Fruit fly (Drosophila melanogaster) whole organism, embryonic: ENCODE measurements around the gene Cpsf100.

ENCODE experiments used
- ATbp ChIP-seq: fragments of 200-800 bp; sonication (Bioruptor generic); optimal IDR thresholded peaks from 2 replicates; lab custom pipeline; 2017; ENCODE audit warnings: missing biosample characterization, mild to moderate bottlenecking, missing genetic modification characterization, missing genetic modification reagents
- Adf1 ChIP-seq: fragments of 200-800 bp; sonication (Bioruptor generic); IDR thresholded peaks from 2 replicates; pipeline ENCODE4 v1.3.6; 2022; ENCODE audit warnings: missing biosample characterization, missing genetic modification characterization
- Atf-2 ChIP-seq: fragments of 200-800 bp; sonication (Bioruptor generic); optimal IDR thresholded peaks from 2 replicates; lab custom pipeline; 2016; ENCODE audit warnings: missing biosample characterization, missing genetic modification characterization
- CG10321 ChIP-seq: fragments of 200-800 bp; sonication (Bioruptor generic); IDR thresholded peaks from 2 replicates; pipeline ENCODE4 v1.3.6; 2022; ENCODE audit warnings: missing biosample characterization, missing genetic modification characterization
- CG10462 ChIP-seq: fragments of 200-800 bp; sonication (Bioruptor generic); optimal IDR thresholded peaks from 2 replicates; lab custom pipeline; 2016; ENCODE audit warnings: missing biosample characterization, missing genetic modification characterization
- CG11504 ChIP-seq: fragments of 200-800 bp; sonication (Bioruptor generic); optimal IDR thresholded peaks from 3 replicates; lab custom pipeline; 2019; ENCODE audit warnings: missing biosample characterization, mild to moderate bottlenecking, missing genetic modification characterization, moderate library complexity
- CG12769 ChIP-seq: fragments of 200-800 bp; sonication (Bioruptor generic); optimal IDR thresholded peaks from 2 replicates; lab custom pipeline; 2019; ENCODE audit warnings: missing biosample characterization, mild to moderate bottlenecking, missing genetic modification characterization, moderate library complexity
- CG12942 ChIP-seq: fragments of 200-800 bp; sonication (Bioruptor generic); optimal IDR thresholded peaks from 3 replicates; lab custom pipeline; 2016; ENCODE audit warnings: missing biosample characterization, missing genetic modification characterization
- CG13894 ChIP-seq: fragments of 200-800 bp; sonication (Bioruptor generic); optimal IDR thresholded peaks from 3 replicates; lab custom pipeline; 2018; ENCODE audit warnings: missing biosample characterization, mild to moderate bottlenecking, missing genetic modification characterization, moderate library complexity
- CG1603 ChIP-seq: fragments of 200-800 bp; sonication (Bioruptor generic); optimal IDR thresholded peaks from 2 replicates; lab custom pipeline; 2019; ENCODE audit warnings: missing biosample characterization, mild to moderate bottlenecking, missing genetic modification characterization, moderate library complexity
- CG1647 ChIP-seq: fragments of 200-800 bp; sonication (Bioruptor generic); optimal IDR thresholded peaks from 3 replicates; lab custom pipeline; 2016; ENCODE audit warnings: missing biosample characterization, missing genetic modification characterization
- CG16779 ChIP-seq: fragments of 200-800 bp; sonication (Bioruptor generic); IDR thresholded peaks from 2 replicates; pipeline ENCODE4 v1.3.6; 2022; ENCODE audit warnings: missing biosample characterization, missing genetic modification characterization
- CG17328 ChIP-seq: fragments of 200-800 bp; sonication (Bioruptor generic); IDR thresholded peaks from 2 replicates; pipeline ENCODE4 v1.3.6; 2022; ENCODE audit warnings: missing biosample characterization, missing genetic modification characterization
- CG18599 ChIP-seq: fragments of 200-800 bp; sonication (Bioruptor generic); optimal IDR thresholded peaks from 3 replicates; lab custom pipeline; 2017; ENCODE audit warnings: missing biosample characterization, missing genetic modification characterization, mild to moderate bottlenecking, moderate library complexity, missing genetic modification reagents
- CG2712 ChIP-seq: fragments of 200-800 bp; optimal IDR thresholded peaks from 3 replicates; lab custom pipeline; 2019; ENCODE audit warnings: missing biosample characterization, mild to moderate bottlenecking, missing genetic modification characterization, moderate library complexity
- CG30020 ChIP-seq: fragments of 200-800 bp; optimal IDR thresholded peaks from 2 replicates; lab custom pipeline; 2019; ENCODE audit warnings: missing biosample characterization, mild to moderate bottlenecking, missing genetic modification characterization, moderate library complexity
- CG31441 ChIP-seq: fragments of 200-800 bp; sonication (Bioruptor generic); IDR thresholded peaks from 2 replicates; pipeline ENCODE4 v1.3.6; 2022; ENCODE audit warnings: missing biosample characterization, missing genetic modification characterization
- CG43689 ChIP-seq: fragments of 200-800 bp; sonication (Bioruptor generic); IDR thresholded peaks from 2 replicates; pipeline ENCODE4 v1.3.6; 2022; ENCODE audit warnings: missing biosample characterization, missing genetic modification characterization
- CG6854 ChIP-seq: fragments of 200-800 bp; sonication (Bioruptor generic); optimal IDR thresholded peaks from 3 replicates; lab custom pipeline; 2017; ENCODE audit warnings: missing biosample characterization, mild to moderate bottlenecking, missing genetic modification characterization
- CG7556 ChIP-seq: fragments of 200-800 bp; sonication (Bioruptor generic); optimal IDR thresholded peaks from 2 replicates; lab custom pipeline; 2017; ENCODE audit warnings: missing biosample characterization, mild to moderate bottlenecking, missing genetic modification characterization
- CG7839 ChIP-seq: fragments of 200-800 bp; sonication (Bioruptor generic); optimal IDR thresholded peaks from 3 replicates; lab custom pipeline; 2018; ENCODE audit warnings: missing biosample characterization, mild to moderate bottlenecking, missing genetic modification characterization, moderate library complexity
- CG9727 ChIP-seq: fragments of 200-800 bp; sonication (Bioruptor generic); optimal IDR thresholded peaks from 3 replicates; lab custom pipeline; 2017; ENCODE audit warnings: missing biosample characterization, mild to moderate bottlenecking, missing genetic modification characterization
- CrebB ChIP-seq: fragments of 200-800 bp; sonication (Bioruptor generic); optimal IDR thresholded peaks from 3 replicates; lab custom pipeline; 2018; ENCODE audit warnings: missing biosample characterization, mild to moderate bottlenecking, missing genetic modification characterization
- Dip3 ChIP-seq: fragments of 200-800 bp; sonication (Bioruptor generic); optimal IDR thresholded peaks from 3 replicates; lab custom pipeline; 2016; ENCODE audit warnings: missing biosample characterization, missing genetic modification characterization
- Dp ChIP-seq: fragments of 200-800 bp; sonication (Bioruptor generic); optimal IDR thresholded peaks from 2 replicates; lab custom pipeline; 2018; ENCODE audit warnings: missing biosample characterization, mild to moderate bottlenecking, missing genetic modification characterization, moderate library complexity
- Gug ChIP-seq: fragments of 200-800 bp; sonication (Bioruptor generic); IDR thresholded peaks from 4 replicates; pipeline ENCODE4 v1.3.6; 2022; ENCODE audit warnings: missing biosample characterization, missing genetic modification characterization
- HHEX ChIP-seq: fragments of 200-800 bp; sonication (Bioruptor generic); optimal IDR thresholded peaks from 3 replicates; lab custom pipeline; 2017; ENCODE audit warnings: missing biosample characterization, mild to moderate bottlenecking, missing genetic modification characterization, missing genetic modification reagents
- Hmr ChIP-seq: fragments of 200-800 bp; sonication (Bioruptor generic); optimal IDR thresholded peaks from 3 replicates; lab custom pipeline; 2017; ENCODE audit warnings: mild to moderate bottlenecking, missing biosample characterization, missing genetic modification reagents, missing genetic modification characterization
- Hr51 ChIP-seq, 2 experiments: fragments of 200-800 bp; sonication (Bioruptor generic); optimal IDR thresholded peaks; 2 replicates in 1 of 2; 3 replicates in 1 of 2; lab custom pipeline; 2016 to 2018; ENCODE audit warnings: missing biosample characterization in 2 of 2, missing genetic modification characterization in 2 of 2, mild to moderate bottlenecking in 1 of 2, moderate library complexity in 1 of 2
- Hsf ChIP-seq: fragments of 200-800 bp; sonication (Bioruptor generic); optimal IDR thresholded peaks from 3 replicates; lab custom pipeline; 2016; ENCODE audit warnings: missing biosample characterization, missing genetic modification characterization
- Kr ChIP-seq: fragments of 200-800 bp; sonication (Bioruptor generic); optimal IDR thresholded peaks from 2 replicates; lab custom pipeline; 2017; ENCODE audit warnings: missing biosample characterization, mild to moderate bottlenecking, missing genetic modification characterization
- Meics ChIP-seq: fragments of 200-800 bp; sonication (Bioruptor generic); optimal IDR thresholded peaks from 2 replicates; lab custom pipeline; 2017; ENCODE audit warnings: missing biosample characterization, mild to moderate bottlenecking, missing genetic modification characterization
- NC2α ChIP-seq: fragments of 200-800 bp; sonication (Bioruptor generic); optimal IDR thresholded peaks from 2 replicates; lab custom pipeline; 2016; ENCODE audit warnings: missing biosample characterization, missing genetic modification characterization
- Ptx1 ChIP-seq: fragments of 200-800 bp; sonication (Bioruptor generic); IDR thresholded peaks from 2 replicates; pipeline ENCODE4 v1.3.6; 2022; ENCODE audit warnings: missing biosample characterization, missing genetic modification characterization
- Scr ChIP-seq: fragments of 200-800 bp; sonication (Bioruptor generic); IDR thresholded peaks from 2 replicates; pipeline ENCODE4 v1.3.6; 2022; ENCODE audit warnings: missing biosample characterization, missing genetic modification characterization; ENCODE audit not compliant: partially characterized antibody
- Six4 ChIP-seq: fragments of 200-800 bp; sonication (Bioruptor generic); optimal IDR thresholded peaks from 2 replicates; lab custom pipeline; 2016; ENCODE audit warnings: missing biosample characterization, missing genetic modification characterization
- Spps ChIP-seq: fragments of 200-800 bp; sonication (Bioruptor generic); optimal IDR thresholded peaks from 2 replicates; lab custom pipeline; 2018; ENCODE audit warnings: missing biosample characterization, mild to moderate bottlenecking, missing genetic modification characterization
- Sry-β ChIP-seq: fragments of 200-800 bp; sonication (Bioruptor generic); optimal IDR thresholded peaks from 2 replicates; lab custom pipeline; 2018; ENCODE audit warnings: missing biosample characterization, mild to moderate bottlenecking, missing genetic modification characterization, moderate library complexity
- Taf1 ChIP-seq: fragments of 200-800 bp; sonication (Bioruptor generic); IDR thresholded peaks from 2 replicates; pipeline ENCODE4 v1.3.6; 2022; ENCODE audit warnings: missing biosample characterization, missing genetic modification characterization
- btn ChIP-seq: fragments of 200-800 bp; sonication (Bioruptor generic); optimal IDR thresholded peaks from 2 replicates; lab custom pipeline; 2016; ENCODE audit warnings: missing biosample characterization, missing genetic modification characterization
- cwo ChIP-seq: fragments of 200-800 bp; sonication (Bioruptor generic); optimal IDR thresholded peaks from 3 replicates; lab custom pipeline; 2017; ENCODE audit warnings: missing biosample characterization, missing genetic modification characterization, mild to moderate bottlenecking, moderate library complexity, missing genetic modification reagents
- dmrt99B ChIP-seq: fragments of 200-800 bp; sonication (Bioruptor generic); optimal IDR thresholded peaks from 2 replicates; lab custom pipeline; 2018; ENCODE audit warnings: missing biosample characterization, mild to moderate bottlenecking, missing genetic modification characterization, moderate library complexity
- grau ChIP-seq: fragments of 200-800 bp; optimal IDR thresholded peaks from 3 replicates; lab custom pipeline; 2019; ENCODE audit warnings: missing biosample characterization, mild to moderate bottlenecking, missing genetic modification characterization, moderate library complexity
- hb ChIP-seq: fragments of 200-800 bp; sonication (Bioruptor generic); IDR thresholded peaks from 3 replicates; pipeline ENCODE4 v1.3.6; 2022; ENCODE audit warnings: missing biosample characterization, missing genetic modification characterization; ENCODE audit not compliant: partially characterized antibody
- nau ChIP-seq: fragments of 200-800 bp; sonication (Bioruptor generic); optimal IDR thresholded peaks from 3 replicates; lab custom pipeline; 2017; ENCODE audit warnings: missing biosample characterization, mild to moderate bottlenecking, missing genetic modification characterization, missing genetic modification reagents
- odd ChIP-seq: fragments of 200-800 bp; sonication (Bioruptor generic); optimal IDR thresholded peaks from 2 replicates; lab custom pipeline; 2017; ENCODE audit warnings: missing biosample characterization, mild to moderate bottlenecking, missing genetic modification characterization
- pb ChIP-seq: fragments of 200-800 bp; sonication (Bioruptor generic); optimal IDR thresholded peaks from 3 replicates; lab custom pipeline; 2016; ENCODE audit warnings: missing biosample characterization, missing genetic modification characterization
- sens ChIP-seq: fragments of 200-800 bp; sonication (Bioruptor generic); peaks from one replicate; lab custom pipeline; 2016; ENCODE audit warnings: missing biosample characterization, missing genetic modification characterization
- ttk ChIP-seq: fragments of 200-800 bp; sonication (Bioruptor generic); IDR thresholded peaks from 2 replicates; pipeline ENCODE4 v2.1.2; 2022; ENCODE audit warnings: missing biosample characterization, missing genetic modification characterization

Gene Cpsf100

dm6 chr3R:29075631-29076398 lies 41.4 kb downstream of the Cpsf100 start (continued):
- TF ChIP-seq NC2α: no peak
- TF ChIP-seq CG6854 (GFP tag; lab: Kevin White, UChicago): no peak
- TF ChIP-seq CG7556 (GFP tag; lab: Kevin White, UChicago): peak; percentile 45
- TF ChIP-seq CG1647: no peak
- TF ChIP-seq odd (GFP tag; lab: Kevin White, UChicago): no peak
- 0 out of 4 replicates have a peak, but pooled peaks have one; percentile 10 for TF ChIP-seq Gug (GFP tag; lab: Robert Waterston, UW)
- TF ChIP-seq ATbp (GFP tag; lab: Kevin White, UChicago): no peak
- no peak for TF ChIP-seq CrebB (tag; lab: Kevin White, UChicago)
- TF ChIP-seq hb: no peak
- TF ChIP-seq Hr51 (GFP tag; optimal IDR thresholded peaks at IDR 0.05; lab: Kevin White, UChicago): peak in 1 of 2 experiments; percentile 3
- TF ChIP-seq Hmr (GFP tag; lab: Kevin White, UChicago): peak; percentile 25
- no peak for TF ChIP-seq CG16779
- 0 out of 2 replicates have a peak, but pooled peaks have one; percentile 9 for TF ChIP-seq Ptx1 (GFP tag; lab: Robert Waterston, UW)
- peak; percentile 77 for TF ChIP-seq sens (GFP tag; lab: Kevin White, UChicago)
- TF ChIP-seq nau: no peak
- TF ChIP-seq ttk (GFP tag; lab: Robert Waterston, UW): 0 out of 2 replicates have a peak, but pooled peaks have one; percentile 25
- peak; percentile 38 for TF ChIP-seq CG13894 (tag; lab: Kevin White, UChicago)
- peak; percentile 24 for TF ChIP-seq cwo (GFP tag; lab: Kevin White, UChicago)
- TF ChIP-seq CG30020 (tag; lab: Kevin White, UChicago): no peak
- no peak for TF ChIP-seq HHEX
- TF ChIP-seq Spps (tag; lab: Kevin White, UChicago): no peak
- TF ChIP-seq Sry-β (GFP tag; lab: Kevin White, UChicago): no peak
- TF ChIP-seq CG7839 (tag; lab: Kevin White, UChicago): peak; percentile 9
- peak; percentile 26; the same call in 1 of the 2 replicates for TF ChIP-seq CG17328 (GFP tag; lab: Robert Waterston, UW)
- no peak for TF ChIP-seq btn (GFP tag; lab: Kevin White, UChicago)
- TF ChIP-seq Atf-2 (GFP tag; lab: Kevin White, UChicago): no peak
- TF ChIP-seq Scr (GFP tag; lab: Robert Waterston, UW): no peak
- peak; percentile 73 for TF ChIP-seq CG18599 (GFP tag; lab: Kevin White, UChicago)
- TF ChIP-seq CG10321 (GFP tag; lab: Robert Waterston, UW): no peak
- no peak for TF ChIP-seq Adf1 (GFP tag; lab: Robert Waterston, UW)
- TF ChIP-seq CG2712 (tag; lab: Kevin White, UChicago): peak; percentile 29
- TF ChIP-seq CG31441 (GFP tag; lab: Robert Waterston, UW): no peak
- TF ChIP-seq pb (GFP tag; lab: Kevin White, UChicago): no peak
- peak; percentile 24 for TF ChIP-seq CG11504 (tag; lab: Kevin White, UChicago)
- peak; percentile 27 for TF ChIP-seq CG1603 (tag; lab: Kevin White, UChicago)
- no peak for TF ChIP-seq CG10462 (GFP tag; lab: Kevin White, UChicago)
- peak; percentile 20 for TF ChIP-seq Meics
- peak; percentile 12 for TF ChIP-seq grau (tag; lab: Kevin White, UChicago)
- TF ChIP-seq CG43689 (GFP tag; lab: Robert Waterston, UW): no peak
- TF ChIP-seq Dip3 (GFP tag; lab: Kevin White, UChicago): no peak
- no peak for TF ChIP-seq Taf1 (GFP tag; lab: Robert Waterston, UW)
- peak; percentile 22 for TF ChIP-seq CG9727 (GFP tag; lab: Kevin White, UChicago)
- peak; percentile 37 for TF ChIP-seq dmrt99B
- no peak for TF ChIP-seq Dp (GFP tag; lab: Kevin White, UChicago)
- peak; percentile 56 for TF ChIP-seq CG12769 (tag; lab: Kevin White, UChicago)
- no peak for TF ChIP-seq Six4 (GFP tag; lab: Kevin White, UChicago)
- peak; percentile 4 for TF ChIP-seq CG12942 (GFP tag; lab: Kevin White, UChicago)
- no peak for TF ChIP-seq Kr (GFP tag; lab: Kevin White, UChicago)
- TF ChIP-seq Hsf (GFP tag; lab: Kevin White, UChicago): peak; percentile 13
